Worm (Caenorhabditis elegans): ENCODE measurements around the gene C34C12.12.

ce11 chrIII:3428574-3428973, 24.4 kb upstream of the C34C12.12 start:
- TF ChIP-seq unc-42 (tag; optimal IDR thresholded peaks at IDR 0.05), result no peak
- no peak for TF ChIP-seq ceh-31 (tag; optimal IDR thresholded peaks at IDR 0.05)
- TF ChIP-seq nfya-1 (tag; optimal IDR thresholded peaks at IDR 0.05), result no peak
- no peak for TF ChIP-seq unc-55 (GFP tag; optimal IDR thresholded peaks at IDR 0.05)
- no peak for TF ChIP-seq pqm-1 (tag; optimal IDR thresholded peaks at IDR 0.05)
- TF ChIP-seq sox-4 (tag; optimal IDR thresholded peaks at IDR 0.05), result no peak
- no peak for TF ChIP-seq hlh-30 (tag; optimal IDR thresholded peaks at IDR 0.05; ENCODE audit: insufficient read depth)

Data from whole organism, late embryonic.